Worm (Caenorhabditis elegans) whole organism, L3 larva: Measurements from ENCODE around the gene C29F9.12.

Experiments
- ceh-82 ChIP-seq: fragments of 150-350 bp; optimal IDR thresholded peaks from 2 replicates; lab custom pipeline; 2014; ENCODE audit warnings: missing biosample characterization, missing genetic modification characterization
- jun-1 ChIP-seq: fragments of 150-350 bp; optimal IDR thresholded peaks from 2 replicates; lab custom pipeline; 2014; ENCODE audit warnings: missing biosample characterization, missing genetic modification reagents, missing genetic modification characterization
- nhr-11 ChIP-seq: fragments of 150-350 bp; optimal IDR thresholded peaks from 2 replicates; lab custom pipeline; 2014; ENCODE audit warnings: missing biosample characterization, missing genetic modification characterization
- pha-4 ChIP-seq: fragments of 150-350 bp; optimal IDR thresholded peaks from 2 replicates; lab custom pipeline; 2014; ENCODE audit warnings: missing biosample characterization, missing genetic modification reagents, missing genetic modification characterization
- sea-2 ChIP-seq: fragments of 150-350 bp; sonication (generic microtip); optimal IDR thresholded peaks from 4 replicates; lab custom pipeline; 2014; ENCODE audit warnings: missing biosample characterization, missing genetic modification reagents, missing genetic modification characterization
- snpc-4 ChIP-seq: fragments of 150-350 bp; optimal IDR thresholded peaks from 2 replicates; lab custom pipeline; 2014; ENCODE audit warnings: missing biosample characterization, missing genetic modification characterization
- ztf-11 ChIP-seq: fragments of 150-350 bp; optimal IDR thresholded peaks from 2 replicates; lab custom pipeline; 2014; ENCODE audit warnings: missing biosample characterization, missing genetic modification characterization

ce11 chrIII:164775-165174, 42.9 kb upstream of the C29F9.12 start, which contains the start of gene F40G9.8:
- TF ChIP-seq ztf-11 (tag; lab: Kevin White, UChicago): no peak
- no peak for TF ChIP-seq sea-2 (GFP tag; lab: Kevin White, UChicago)
- TF ChIP-seq pha-4 (tag; lab: Kevin White, UChicago): no peak
- no peak for TF ChIP-seq nhr-11 (tag; lab: Kevin White, UChicago)
- TF ChIP-seq snpc-4 (tag; lab: Kevin White, UChicago): no peak
- no peak for TF ChIP-seq jun-1
- TF ChIP-seq ceh-82 (tag; lab: Kevin White, UChicago): no peak
